Worm (Caenorhabditis elegans): ENCODE data around the gene ctl-2.

ce11 chrII:14318027-14318426 is 16.2 kb upstream of the ctl-2 start, which contains the start of gene Y54G11A.14:
- TF ChIP-seq med-1 (GFP tag; optimal IDR thresholded peaks at IDR 0.05; ENCODE audit: insufficient read depth) = no peak
- no peak for TF ChIP-seq ref-1 (GFP tag; conservative IDR thresholded peaks at IDR 0.05)
- TF ChIP-seq ztf-29 (GFP tag; IDR thresholded peaks at IDR 0.05) = no peak
- TF ChIP-seq ztf-23 (GFP tag; IDR thresholded peaks at IDR 0.05) = no peak
- no peak for TF ChIP-seq cog-1 (tag; optimal IDR thresholded peaks at IDR 0.05)
- no peak for TF ChIP-seq tab-1 (GFP tag; IDR thresholded peaks at IDR 0.05)
- TF ChIP-seq klf-2 (GFP tag; conservative IDR thresholded peaks at IDR 0.05) = no peak
- TF ChIP-seq flt-1 (GFP tag; IDR thresholded peaks at IDR 0.05) = no peak
- no peak for TF ChIP-seq T22C8.4 (GFP tag; IDR thresholded peaks at IDR 0.05)

Data from whole organism, midembryonic.